Worm (Caenorhabditis elegans): ENCODE results near the gene vwa-8.

- TF ChIP-seq ztf-11 (tag; optimal IDR thresholded peaks at IDR 0.05), result no peak
- no peak for TF ChIP-seq lin-13 (tag; optimal IDR thresholded peaks at IDR 0.05)
- TF ChIP-seq nhr-76 (tag; optimal IDR thresholded peaks at IDR 0.05), result no peak
These were observed 57.0 kb downstream of the vwa-8 start, which contains the start of gene C53C7.3 for ce11 chrX:13048258-13048657.

Measured in whole organism, mixed stage, embryonic.